Fruit fly (Drosophila melanogaster) whole organism, adult: ENCODE data around the gene CG42692.

ENCODE experiments used
- CG11617 ChIP-seq: fragments of 200-800 bp; sonication (Bioruptor generic); optimal IDR thresholded peaks from 2 replicates; lab custom pipeline; 2017; ENCODE audit warnings: mild to moderate bottlenecking, missing biosample characterization, missing genetic modification reagents, missing genetic modification characterization
- CG12768 ChIP-seq: fragments of 200-800 bp; sonication (Bioruptor generic); optimal IDR thresholded peaks from 2 replicates; lab custom pipeline; 2017; ENCODE audit warnings: missing biosample characterization, missing genetic modification characterization, mild to moderate bottlenecking, moderate library complexity, missing genetic modification reagents
- CG14711 ChIP-seq: fragments of 200-800 bp; sonication (Bioruptor generic); optimal IDR thresholded peaks from 2 replicates; lab custom pipeline; 2018; ENCODE audit warnings: missing biosample characterization, mild to moderate bottlenecking, missing genetic modification characterization, moderate library complexity
- CG1620 ChIP-seq: fragments of 200-800 bp; sonication (Bioruptor generic); optimal IDR thresholded peaks from 2 replicates; lab custom pipeline; 2016; ENCODE audit warnings: missing biosample characterization, missing genetic modification characterization
- CG33017 ChIP-seq: fragments of 200-800 bp; sonication (Bioruptor generic); optimal IDR thresholded peaks from 2 replicates; lab custom pipeline; 2018; ENCODE audit warnings: missing biosample characterization, mild to moderate bottlenecking, missing genetic modification characterization, moderate library complexity
- CG5204 ChIP-seq: fragments of 200-800 bp; sonication (Bioruptor generic); optimal IDR thresholded peaks from 2 replicates; lab custom pipeline; 2016; ENCODE audit warnings: missing biosample characterization, missing genetic modification characterization
- CG7045 ChIP-seq: fragments of 200-800 bp; sonication (Bioruptor generic); optimal IDR thresholded peaks from 2 replicates; lab custom pipeline; 2017; ENCODE audit warnings: missing biosample characterization, mild to moderate bottlenecking, missing genetic modification characterization
- CG7101 ChIP-seq: fragments of 200-800 bp; sonication (Bioruptor generic); optimal IDR thresholded peaks from 2 replicates; lab custom pipeline; 2018; ENCODE audit warnings: missing biosample characterization, mild to moderate bottlenecking, missing genetic modification characterization, moderate library complexity
- Clk ChIP-seq: fragments of 200-800 bp; sonication (Bioruptor generic); optimal IDR thresholded peaks from 2 replicates; lab custom pipeline; 2017; ENCODE audit warnings: missing biosample characterization, missing genetic modification characterization
- Crg-1 ChIP-seq: fragments of 200-800 bp; sonication (Bioruptor generic); optimal IDR thresholded peaks from 2 replicates; lab custom pipeline; 2016; ENCODE audit warnings: missing biosample characterization, missing genetic modification characterization
- Hr96 ChIP-seq: fragments of 200-800 bp; sonication (Bioruptor generic); optimal IDR thresholded peaks from 2 replicates; lab custom pipeline; 2016; ENCODE audit warnings: missing biosample characterization, missing genetic modification characterization
- Mnt ChIP-seq: fragments of 200-800 bp; sonication (Bioruptor generic); optimal IDR thresholded peaks from 2 replicates; lab custom pipeline; 2016; ENCODE audit warnings: missing biosample characterization, mild to moderate bottlenecking, missing genetic modification characterization
- bab1 ChIP-seq: fragments of 200-800 bp; sonication (Bioruptor generic); optimal IDR thresholded peaks from 3 replicates; lab custom pipeline; 2019; ENCODE audit warnings: missing biosample characterization, mild to moderate bottlenecking, missing genetic modification characterization, moderate library complexity
- cic ChIP-seq: fragments of 200-800 bp; sonication (Bioruptor generic); optimal IDR thresholded peaks from 2 replicates; lab custom pipeline; 2017; ENCODE audit warnings: missing biosample characterization, mild to moderate bottlenecking, missing genetic modification characterization, moderate library complexity
- cnc ChIP-seq, 2 experiments: fragments of >200 bp; optimal IDR thresholded peaks; 2 replicates each; lab custom pipeline; 2017
- kay ChIP-seq: fragments of 200-800 bp; sonication (Bioruptor generic); peaks from one replicate; lab custom pipeline; 2016; ENCODE audit warnings: missing biosample characterization, missing genetic modification characterization, borderline replicate concordance
- ovo ChIP-seq: fragments of 200-800 bp; sonication (Bioruptor generic); optimal IDR thresholded peaks from 2 replicates; lab custom pipeline; 2016; ENCODE audit warnings: missing biosample characterization, missing genetic modification characterization
- pad ChIP-seq: fragments of 200-800 bp; sonication (Bioruptor generic); optimal IDR thresholded peaks from 3 replicates; lab custom pipeline; 2017; ENCODE audit warnings: missing biosample characterization, missing genetic modification characterization, mild to moderate bottlenecking, moderate library complexity, missing genetic modification reagents
- tj ChIP-seq: fragments of 200-800 bp; sonication (Bioruptor generic); optimal IDR thresholded peaks from 3 replicates; lab custom pipeline; 2017; ENCODE audit warnings: missing biosample characterization, mild to moderate bottlenecking, missing genetic modification characterization, moderate library complexity
- toe ChIP-seq: fragments of 200-800 bp; sonication (Bioruptor generic); optimal IDR thresholded peaks from 2 replicates; lab custom pipeline; 2016; ENCODE audit warnings: missing biosample characterization, missing genetic modification characterization

CG42692 gene

dm6 chr2L:13976669-13977068 lies 31.2 kb upstream of the CG42692 start, which contains the start of gene NimC1:
Gene NimC1, minus strand, starts transcription at chr2L:13976769.
- TF ChIP-seq Mnt (GFP tag; lab: Kevin White, UChicago) (no peak), Crg-1 (no peak), CG11617 (no peak), CG33017 (tag; lab: Kevin White, UChicago) (no peak), CG7101 (no peak), bab1 (GFP tag; lab: Kevin White, UChicago) (no peak), CG12768 (GFP tag; lab: Kevin White, UChicago) (no peak), cnc (optimal IDR thresholded peaks at IDR 0.05; lab: Kevin White, UChicago) (no peak), ovo (GFP tag; lab: Kevin White, UChicago) (no peak), CG14711 (tag; lab: Kevin White, UChicago) (no peak)

- TF ChIP-seq CG5204 (GFP tag; lab: Kevin White, UChicago) = no peak
- TF ChIP-seq bab1 (GFP tag; lab: Kevin White, UChicago) = no peak
- TF ChIP-seq Mnt (GFP tag; lab: Kevin White, UChicago) = peak; percentile 18
- no peak for TF ChIP-seq Clk (GFP tag; lab: Kevin White, UChicago)
- TF ChIP-seq cic = peak; percentile 33
- TF ChIP-seq toe (GFP tag; lab: Kevin White, UChicago) = no peak
- no peak for TF ChIP-seq CG14711 (tag; lab: Kevin White, UChicago)
- no peak for TF ChIP-seq pad (GFP tag; lab: Kevin White, UChicago)
- no peak for TF ChIP-seq CG11617
- TF ChIP-seq CG7101 = no peak
- TF ChIP-seq CG7045 (GFP tag; lab: Kevin White, UChicago) = no peak
- peak; percentile 9 for TF ChIP-seq Hr96 (GFP tag; lab: Kevin White, UChicago)
- no peak for TF ChIP-seq CG12768 (GFP tag; lab: Kevin White, UChicago)
- no peak for TF ChIP-seq CG1620 (GFP tag; lab: Kevin White, UChicago)
- TF ChIP-seq CG33017 (tag; lab: Kevin White, UChicago) = no peak
- peak; percentile 59 for TF ChIP-seq kay (GFP tag; lab: Kevin White, UChicago)
- no peak for TF ChIP-seq ovo (GFP tag; lab: Kevin White, UChicago)
- no peak for TF ChIP-seq Crg-1
- TF ChIP-seq cnc (optimal IDR thresholded peaks at IDR 0.05; lab: Kevin White, UChicago) = no peak
Measured at dm6 chr2L:13977073-13977472, 30.8 kb upstream of the CG42692 start, which contains the start of gene Cyp28a5. Gene Cyp28a5, plus strand, starts transcription at chr2L:13977302.

dm6 chr2L:13979826-13980225 lies 28.1 kb upstream of the CG42692 start, which contains the start of gene NimC2:
Gene NimC2, plus strand, starts transcription at chr2L:13980126.
- no peak for TF ChIP-seq CG7045 (GFP tag; lab: Kevin White, UChicago)
- TF ChIP-seq pad (GFP tag; lab: Kevin White, UChicago) = no peak
- no peak for TF ChIP-seq Clk (GFP tag; lab: Kevin White, UChicago)
- no peak for TF ChIP-seq Crg-1
- no peak for TF ChIP-seq CG14711 (tag; lab: Kevin White, UChicago)
- no peak for TF ChIP-seq CG11617
- TF ChIP-seq cnc (optimal IDR thresholded peaks at IDR 0.05; lab: Kevin White, UChicago) = no peak
- no peak for TF ChIP-seq bab1 (GFP tag; lab: Kevin White, UChicago)

dm6 chr2L:13998952-13999351 lies 8.9 kb upstream of the CG42692 start:
- TF ChIP-seq Clk (GFP tag; lab: Kevin White, UChicago) = no peak
- no peak for TF ChIP-seq CG7101
- TF ChIP-seq CG33017 (tag; lab: Kevin White, UChicago) = no peak
- TF ChIP-seq cnc (optimal IDR thresholded peaks at IDR 0.05; lab: Kevin White, UChicago) = no peak
- no peak for TF ChIP-seq CG11617
- TF ChIP-seq Hr96 (GFP tag; lab: Kevin White, UChicago) = no peak
- TF ChIP-seq CG1620 (GFP tag; lab: Kevin White, UChicago) = no peak
- no peak for TF ChIP-seq kay (GFP tag; lab: Kevin White, UChicago)
- TF ChIP-seq ovo (GFP tag; lab: Kevin White, UChicago) = no peak
- TF ChIP-seq cic = no peak
- TF ChIP-seq pad (GFP tag; lab: Kevin White, UChicago) = no peak
- TF ChIP-seq CG12768 (GFP tag; lab: Kevin White, UChicago) = no peak
- TF ChIP-seq Crg-1 = no peak
- no peak for TF ChIP-seq CG5204 (GFP tag; lab: Kevin White, UChicago)
- no peak for TF ChIP-seq CG7045 (GFP tag; lab: Kevin White, UChicago)
- TF ChIP-seq bab1 (GFP tag; lab: Kevin White, UChicago) = no peak
- no peak for TF ChIP-seq Mnt (GFP tag; lab: Kevin White, UChicago)

- no peak for TF ChIP-seq CG7101
- no peak for TF ChIP-seq CG5204 (GFP tag; lab: Kevin White, UChicago)
Measured at dm6 chr2L:14001078-14001477, 6.8 kb upstream of the CG42692 start, which contains the start of gene rk. Gene rk, minus strand, starts transcription at chr2L:14001248.

dm6 chr2L:14001887-14002286 lies 6.0 kb upstream of the CG42692 start:
- TF ChIP-seq Hr96 (GFP tag; lab: Kevin White, UChicago) (no peak), tj (GFP tag; lab: Kevin White, UChicago) (no peak), CG1620 (GFP tag; lab: Kevin White, UChicago) (no peak), Mnt (GFP tag; lab: Kevin White, UChicago) (no peak), CG12768 (GFP tag; lab: Kevin White, UChicago) (no peak), CG5204 (GFP tag; lab: Kevin White, UChicago) (no peak), ovo (GFP tag; lab: Kevin White, UChicago) (no peak), cic (no peak)

dm6 chr2L:14010410-14010809 lies 2.5 kb downstream of the CG42692 start:
- TF ChIP-seq pad (GFP tag; lab: Kevin White, UChicago) (no peak), tj (GFP tag; lab: Kevin White, UChicago) (no peak), CG14711 (tag; lab: Kevin White, UChicago) (no peak), CG7101 (no peak), Hr96 (GFP tag; lab: Kevin White, UChicago) (no peak), CG11617 (no peak), kay (GFP tag; lab: Kevin White, UChicago) (peak; percentile 84), CG12768 (GFP tag; lab: Kevin White, UChicago) (peak; percentile 29), Crg-1 (no peak), CG33017 (tag; lab: Kevin White, UChicago) (no peak), Clk (GFP tag; lab: Kevin White, UChicago) (no peak)
